Fruit fly (Drosophila melanogaster) whole organism, embryonic: Measurements from ENCODE around the gene CG14961.

Source experiments
- Adf1 ChIP-seq: fragments of 200-800 bp; sonication (Bioruptor generic); IDR thresholded peaks from 2 replicates; pipeline ENCODE4 v1.3.6; 2022; ENCODE audit warnings: missing biosample characterization, missing genetic modification characterization
- CG10543 ChIP-seq: fragments of 200-800 bp; sonication (Bioruptor generic); optimal IDR thresholded peaks from 3 replicates; lab custom pipeline; 2017; ENCODE audit warnings: missing biosample characterization, mild to moderate bottlenecking, missing genetic modification characterization, moderate library complexity
- CG12155 ChIP-seq: fragments of 200-800 bp; sonication (Bioruptor generic); optimal IDR thresholded peaks from 3 replicates; lab custom pipeline; 2016; ENCODE audit warnings: missing biosample characterization, missing genetic modification characterization
- CG12769 ChIP-seq: fragments of 200-800 bp; sonication (Bioruptor generic); optimal IDR thresholded peaks from 2 replicates; lab custom pipeline; 2019; ENCODE audit warnings: missing biosample characterization, mild to moderate bottlenecking, missing genetic modification characterization, moderate library complexity
- CG15011 ChIP-seq: fragments of 200-800 bp; sonication (Bioruptor generic); optimal IDR thresholded peaks from 3 replicates; lab custom pipeline; 2018; ENCODE audit warnings: missing biosample characterization, mild to moderate bottlenecking, missing genetic modification characterization
- CG1529 ChIP-seq: fragments of 200-800 bp; sonication (Bioruptor generic); optimal IDR thresholded peaks from 3 replicates; lab custom pipeline; 2018; ENCODE audit warnings: missing biosample characterization, missing genetic modification characterization
- CG18262 ChIP-seq: fragments of 200-800 bp; optimal IDR thresholded peaks from 3 replicates; lab custom pipeline; 2019; ENCODE audit warnings: missing biosample characterization, mild to moderate bottlenecking, missing genetic modification characterization, moderate library complexity
- CG2116 ChIP-seq: fragments of 200-800 bp; sonication (Bioruptor generic); optimal IDR thresholded peaks from 3 replicates; lab custom pipeline; 2018; ENCODE audit warnings: missing biosample characterization, mild to moderate bottlenecking, missing genetic modification characterization
- CG2120 ChIP-seq: fragments of 200-800 bp; sonication (Bioruptor generic); optimal IDR thresholded peaks from 3 replicates; lab custom pipeline; 2016; ENCODE audit warnings: missing biosample characterization, missing genetic modification characterization
- CG3163 ChIP-seq: fragments of 200-800 bp; sonication (Bioruptor generic); optimal IDR thresholded peaks from 3 replicates; lab custom pipeline; 2016; ENCODE audit warnings: missing biosample characterization, missing genetic modification characterization
- CG32772 ChIP-seq: fragments of 200-800 bp; sonication (Bioruptor generic); IDR thresholded peaks from 2 replicates; pipeline ENCODE4 v1.3.6; 2022; ENCODE audit warnings: missing biosample characterization, missing genetic modification characterization
- CG3995 ChIP-seq: fragments of 200-800 bp; sonication (Bioruptor generic); optimal IDR thresholded peaks from 3 replicates; lab custom pipeline; 2016; ENCODE audit warnings: missing biosample characterization, missing genetic modification characterization
- CG6689 ChIP-seq: fragments of 200-800 bp; sonication (Bioruptor generic); IDR thresholded peaks from 2 replicates; pipeline ENCODE4 v1.3.6; 2022; ENCODE audit warnings: missing biosample characterization, missing genetic modification characterization
- CG7556 ChIP-seq: fragments of 200-800 bp; sonication (Bioruptor generic); optimal IDR thresholded peaks from 2 replicates; lab custom pipeline; 2017; ENCODE audit warnings: missing biosample characterization, mild to moderate bottlenecking, missing genetic modification characterization
- CG8944 ChIP-seq: fragments of 200-800 bp; sonication (Bioruptor generic); optimal IDR thresholded peaks from 3 replicates; lab custom pipeline; 2016; ENCODE audit warnings: missing biosample characterization, missing genetic modification characterization
- CG9215 ChIP-seq: fragments of 200-800 bp; sonication (Bioruptor generic); IDR thresholded peaks from 2 replicates; pipeline ENCODE4 v1.3.6; 2022; ENCODE audit warnings: missing biosample characterization, missing genetic modification characterization
- CG9437 ChIP-seq: fragments of 200-800 bp; sonication (Bioruptor generic); optimal IDR thresholded peaks from 2 replicates; lab custom pipeline; 2018; ENCODE audit warnings: missing biosample characterization, mild to moderate bottlenecking, missing genetic modification characterization
- CHES-1-like ChIP-seq: fragments of 200-800 bp; sonication (Bioruptor generic); optimal IDR thresholded peaks from 2 replicates; lab custom pipeline; 2016; ENCODE audit warnings: missing biosample characterization, missing genetic modification characterization
- Chrac-16 ChIP-seq: fragments of 200-800 bp; sonication (Bioruptor generic); optimal IDR thresholded peaks from 3 replicates; lab custom pipeline; 2016; ENCODE audit warnings: missing biosample characterization, missing genetic modification characterization
- HHEX ChIP-seq: fragments of 200-800 bp; sonication (Bioruptor generic); optimal IDR thresholded peaks from 3 replicates; lab custom pipeline; 2017; ENCODE audit warnings: missing biosample characterization, mild to moderate bottlenecking, missing genetic modification characterization, missing genetic modification reagents
- HmgD ChIP-seq: fragments of 200-800 bp; sonication (Bioruptor generic); optimal IDR thresholded peaks from 3 replicates; lab custom pipeline; 2016; ENCODE audit warnings: missing biosample characterization, missing genetic modification characterization
- Hmr ChIP-seq: fragments of 200-800 bp; sonication (Bioruptor generic); optimal IDR thresholded peaks from 3 replicates; lab custom pipeline; 2017; ENCODE audit warnings: mild to moderate bottlenecking, missing biosample characterization, missing genetic modification reagents, missing genetic modification characterization
- Hmx ChIP-seq: fragments of 200-800 bp; sonication (Bioruptor generic); optimal IDR thresholded peaks from 2 replicates; lab custom pipeline; 2016; ENCODE audit warnings: missing biosample characterization, missing genetic modification characterization
- Hr39 ChIP-seq: fragments of >200 bp; optimal IDR thresholded peaks from 2 replicates; lab custom pipeline; 2017
- Mad ChIP-seq: fragments of 200-800 bp; sonication (Bioruptor generic); optimal IDR thresholded peaks from 2 replicates; lab custom pipeline; 2016; ENCODE audit warnings: missing biosample characterization, missing genetic modification characterization
- Mes4 ChIP-seq: fragments of 200-800 bp; sonication (Bioruptor generic); optimal IDR thresholded peaks from 2 replicates; lab custom pipeline; 2016; ENCODE audit warnings: missing biosample characterization, missing genetic modification characterization
- Neu2 ChIP-seq: fragments of 200-800 bp; sonication (Bioruptor generic); optimal IDR thresholded peaks from 3 replicates; lab custom pipeline; 2016; ENCODE audit warnings: missing biosample characterization, missing genetic modification characterization, borderline replicate concordance
- Nf-YC ChIP-seq: fragments of 200-800 bp; optimal IDR thresholded peaks from 3 replicates; lab custom pipeline; 2019; ENCODE audit warnings: missing biosample characterization, mild to moderate bottlenecking, missing genetic modification characterization, moderate library complexity
- Oli ChIP-seq: fragments of 200-800 bp; sonication (Bioruptor generic); optimal IDR thresholded peaks from 2 replicates; lab custom pipeline; 2018; ENCODE audit warnings: missing biosample characterization, mild to moderate bottlenecking, missing genetic modification characterization, moderate library complexity
- Poxn ChIP-seq: fragments of 200-800 bp; sonication (Bioruptor generic); IDR thresholded peaks from 2 replicates; pipeline ENCODE4 v1.3.6; 2022; ENCODE audit warnings: missing biosample characterization, missing genetic modification characterization
- Ssrp ChIP-seq: fragments of 200-800 bp; sonication (Bioruptor generic); optimal IDR thresholded peaks from 2 replicates; lab custom pipeline; 2018; ENCODE audit warnings: missing biosample characterization, mild to moderate bottlenecking, missing genetic modification characterization, moderate library complexity
- Usf ChIP-seq: fragments of 200-800 bp; sonication (Bioruptor generic); optimal IDR thresholded peaks from 2 replicates; lab custom pipeline; 2017; ENCODE audit warnings: missing genotype, missing biosample characterization, missing genetic modification characterization
- amos ChIP-seq: fragments of 200-800 bp; sonication (Bioruptor generic); IDR thresholded peaks from 2 replicates; pipeline ENCODE4 v1.3.6; 2022; ENCODE audit warnings: missing biosample characterization, missing genetic modification characterization; ENCODE audit not compliant: partially characterized antibody
- chinmo ChIP-seq: fragments of 200-800 bp; sonication (Bioruptor generic); IDR thresholded peaks from 4 replicates; pipeline ENCODE4 v1.3.6; 2022; ENCODE audit warnings: missing biosample characterization, missing genetic modification characterization; ENCODE audit not compliant: partially characterized antibody
- chm ChIP-seq: fragments of 200-800 bp; sonication (Bioruptor generic); IDR thresholded peaks from 2 replicates; pipeline ENCODE4 v1.3.6; 2022; ENCODE audit warnings: missing biosample characterization, missing genetic modification characterization
- corto ChIP-seq: fragments of 200-800 bp; sonication (Bioruptor generic); optimal IDR thresholded peaks from 2 replicates; lab custom pipeline; 2016; ENCODE audit warnings: missing biosample characterization, mild to moderate bottlenecking, missing genetic modification characterization, moderate library complexity
- dati ChIP-seq: fragments of 200-800 bp; sonication (Bioruptor generic); IDR thresholded peaks from 2 replicates; pipeline ENCODE4 v1.3.6; 2022; ENCODE audit warnings: missing biosample characterization, missing genetic modification characterization
- gsb-n ChIP-seq: fragments of 200-800 bp; sonication (Bioruptor generic); optimal IDR thresholded peaks from 3 replicates; lab custom pipeline; 2018; ENCODE audit warnings: missing biosample characterization, mild to moderate bottlenecking, missing genetic modification characterization
- h ChIP-seq: fragments of >200 bp; optimal IDR thresholded peaks from 2 replicates; lab custom pipeline; 2017
- ham ChIP-seq: fragments of 200-800 bp; sonication (Bioruptor generic); IDR thresholded peaks from 2 replicates; pipeline ENCODE4 v1.3.6; 2022; ENCODE audit warnings: missing biosample characterization, missing genetic modification characterization
- hkb ChIP-seq, 2 experiments: fragments of 200-800 bp in 1 of 2; fragments of >200 bp in 1 of 2; sonication (Bioruptor generic) in 1 of 2; IDR thresholded peaks in 1 of 2; optimal IDR thresholded peaks in 1 of 2; 2 replicates each; pipeline versions ENCODE4 v1.3.6 to Lab custom; 2017 to 2022; ENCODE audit warnings: missing biosample characterization in 1 of 2, missing genetic modification characterization in 1 of 2
- knrl ChIP-seq: fragments of 200-800 bp; sonication (Bioruptor generic); IDR thresholded peaks from 3 replicates; pipeline ENCODE4 v1.3.6; 2022; ENCODE audit warnings: missing biosample characterization, missing genetic modification characterization; ENCODE audit not compliant: partially characterized antibody
- luna ChIP-seq: fragments of 200-800 bp; sonication (Bioruptor generic); optimal IDR thresholded peaks from 2 replicates; lab custom pipeline; 2016; ENCODE audit warnings: missing biosample characterization, missing genetic modification characterization
- mirr ChIP-seq: fragments of 200-800 bp; sonication (Bioruptor generic); optimal IDR thresholded peaks from 3 replicates; lab custom pipeline; 2018; ENCODE audit warnings: missing biosample characterization, mild to moderate bottlenecking, missing genetic modification characterization
- pzg ChIP-seq: fragments of 200-800 bp; sonication (Bioruptor generic); optimal IDR thresholded peaks from 3 replicates; lab custom pipeline; 2018; ENCODE audit warnings: missing biosample characterization, mild to moderate bottlenecking, missing genetic modification characterization, moderate library complexity
- slbo ChIP-seq: fragments of 200-800 bp; sonication (Bioruptor generic); IDR thresholded peaks from 2 replicates; pipeline ENCODE4 v1.3.6; 2022; ENCODE audit warnings: missing biosample characterization, missing genetic modification characterization
- stc ChIP-seq: fragments of 200-800 bp; sonication (Bioruptor generic); IDR thresholded peaks from 2 replicates; pipeline ENCODE4 v1.3.6; 2022; ENCODE audit warnings: missing biosample characterization, missing genetic modification characterization
- tap ChIP-seq: fragments of 200-800 bp; optimal IDR thresholded peaks from 3 replicates; lab custom pipeline; 2019; ENCODE audit warnings: missing biosample characterization, mild to moderate bottlenecking, missing genetic modification characterization, moderate library complexity
- wor ChIP-seq: fragments of 200-800 bp; sonication (Bioruptor generic); IDR thresholded peaks from 2 replicates; pipeline ENCODE4 v1.3.6; 2022; ENCODE audit warnings: missing biosample characterization, missing genetic modification characterization
- yki ChIP-seq: fragments of >200 bp; optimal IDR thresholded peaks from 3 replicates; lab custom pipeline; 2018

Gene CG14961

dm6 chr3L:3380225-3381043 lies 50.6 kb downstream of the CG14961 start (continued):
- TF ChIP-seq CG12769 (peak; percentile 19), CG3995 (GFP tag; lab: Kevin White, UChicago) (no peak), gsb-n (tag; lab: Kevin White, UChicago) (peak; percentile 12), Hmr (no peak), Hmx (GFP tag; lab: Kevin White, UChicago) (no peak), CG9437 (peak; percentile 3), CG10543 (GFP tag; lab: Kevin White, UChicago) (no peak), CG1529 (GFP tag; lab: Kevin White, UChicago) (peak; percentile 65), CG9215 (GFP tag; lab: Robert Waterston, UW) (no peak), CG15011 (no peak), mirr (GFP tag; lab: Kevin White, UChicago) (no peak), CG6689 (GFP tag; lab: Robert Waterston, UW) (peak; percentile 33; the same call in 1 of the 2 replicates), Hr39 (lab: Kevin White, UChicago) (no peak), pzg (GFP tag; lab: Kevin White, UChicago) (no peak), dati (GFP tag; lab: Robert Waterston, UW) (no peak), slbo (no peak), ham (no peak), CG32772 (no peak), Poxn (no peak), Mes4 (GFP tag; lab: Kevin White, UChicago) (no peak), corto (GFP tag; lab: Kevin White, UChicago) (no peak), CHES-1-like (no peak), CG8944 (GFP tag; lab: Kevin White, UChicago) (no peak), Nf-YC (tag; lab: Kevin White, UChicago) (peak; percentile 13), CG12155 (no peak), wor (GFP tag; lab: Robert Waterston, UW) (peak; percentile 56; the same call in 1 of the 2 replicates), HHEX (GFP tag; lab: Kevin White, UChicago) (no peak), CG2120 (GFP tag; lab: Kevin White, UChicago) (no peak), HmgD (no peak), CG18262 (peak; percentile 76), luna (GFP tag; lab: Kevin White, UChicago) (no peak), Oli (peak; percentile 47), Usf (no peak), knrl (GFP tag; lab: Robert Waterston, UW) (no peak), Neu2 (GFP tag; lab: Kevin White, UChicago) (no peak), Adf1 (GFP tag; lab: Robert Waterston, UW) (peak; percentile 63), chinmo (0 out of 4 replicates have a peak, but pooled peaks have one; percentile 23), yki (lab: Kevin White, UChicago) (no peak), stc (GFP tag; lab: Robert Waterston, UW) (peak; percentile 22; the same call in 1 of the 2 replicates), hkb (optimal IDR thresholded peaks at IDR 0.05; lab: Kevin White, UChicago) (no peak), hkb (GFP tag; IDR thresholded peaks at IDR 0.05; lab: Robert Waterston, UW) (no peak), Chrac-16 (GFP tag; lab: Kevin White, UChicago) (no peak), chm (no peak), Ssrp (tag; lab: Kevin White, UChicago) (peak; percentile 61), tap (tag; lab: Kevin White, UChicago) (peak; percentile 66), h (lab: Kevin White, UChicago) (no peak), Mad (no peak), CG7556 (GFP tag; lab: Kevin White, UChicago) (peak; percentile 16), CG3163 (GFP tag; lab: Kevin White, UChicago) (peak; percentile 54), amos (GFP tag; lab: Robert Waterston, UW) (no peak), CG2116 (GFP tag; lab: Kevin White, UChicago) (no peak)
